Fruit fly (Drosophila melanogaster) whole organism, embryonic: Measurements from ENCODE around the gene CG7912.
A peak's percentile ranks its signal among the peaks of the same experiment; 100 is the strongest.

ENCODE experiments used
- Blimp-1 ChIP-seq: fragments of 200-800 bp; sonication (Bioruptor generic); optimal IDR thresholded peaks from 3 replicates; lab custom pipeline; 2018; ENCODE audit warnings: missing biosample characterization, missing genetic modification characterization, mild to moderate bottlenecking, moderate library complexity, missing genetic modification reagents
- CG10274 ChIP-seq: fragments of 200-800 bp; sonication (Bioruptor generic); optimal IDR thresholded peaks from 3 replicates; lab custom pipeline; 2017; ENCODE audit warnings: missing biosample characterization, mild to moderate bottlenecking, missing genetic modification characterization
- CG11085 ChIP-seq: fragments of 200-800 bp; sonication (Bioruptor generic); IDR thresholded peaks from 2 replicates; pipeline ENCODE4 v1.3.6; 2022; ENCODE audit warnings: missing biosample characterization, missing genetic modification characterization
- CG11247 ChIP-seq: fragments of 200-800 bp; sonication (Bioruptor generic); IDR thresholded peaks from 2 replicates; pipeline ENCODE4 v1.3.6; 2022; ENCODE audit warnings: missing biosample characterization, missing genetic modification characterization
- CG12219 ChIP-seq: fragments of 200-800 bp; sonication (Bioruptor generic); optimal IDR thresholded peaks from 3 replicates; lab custom pipeline; 2018; ENCODE audit warnings: missing biosample characterization, mild to moderate bottlenecking, missing genetic modification characterization
- CG12769 ChIP-seq: fragments of 200-800 bp; sonication (Bioruptor generic); optimal IDR thresholded peaks from 2 replicates; lab custom pipeline; 2019; ENCODE audit warnings: missing biosample characterization, mild to moderate bottlenecking, missing genetic modification characterization, moderate library complexity
- CG12942 ChIP-seq: fragments of 200-800 bp; sonication (Bioruptor generic); optimal IDR thresholded peaks from 3 replicates; lab custom pipeline; 2016; ENCODE audit warnings: missing biosample characterization, missing genetic modification characterization
- CG14050 ChIP-seq: fragments of 200-800 bp; sonication (Bioruptor generic); IDR thresholded peaks from 3 replicates; pipeline ENCODE4 v1.3.6; 2022; ENCODE audit warnings: missing biosample characterization, missing genetic modification characterization
- CG14965 ChIP-seq: fragments of 200-800 bp; sonication (Bioruptor generic); optimal IDR thresholded peaks from 2 replicates; lab custom pipeline; 2016; ENCODE audit warnings: missing biosample characterization, missing genetic modification characterization, borderline replicate concordance
- CG15073 ChIP-seq: fragments of 200-800 bp; sonication (Bioruptor generic); optimal IDR thresholded peaks from 2 replicates; lab custom pipeline; 2016; ENCODE audit warnings: missing biosample characterization, missing genetic modification characterization
- CG15269 ChIP-seq: fragments of 200-800 bp; sonication (Bioruptor generic); optimal IDR thresholded peaks from 2 replicates; lab custom pipeline; 2018; ENCODE audit warnings: missing biosample characterization, mild to moderate bottlenecking, missing genetic modification characterization, moderate library complexity
- CG18476 ChIP-seq: fragments of 200-800 bp; sonication (Bioruptor generic); optimal IDR thresholded peaks from 2 replicates; lab custom pipeline; 2016; ENCODE audit warnings: missing biosample characterization, mild to moderate bottlenecking, missing genetic modification characterization
- CG30403 ChIP-seq: fragments of 200-800 bp; sonication (Bioruptor generic); optimal IDR thresholded peaks from 3 replicates; lab custom pipeline; 2016; ENCODE audit warnings: missing biosample characterization, missing genetic modification characterization
- CG31441 ChIP-seq: fragments of 200-800 bp; sonication (Bioruptor generic); IDR thresholded peaks from 2 replicates; pipeline ENCODE4 v1.3.6; 2022; ENCODE audit warnings: missing biosample characterization, missing genetic modification characterization
- CG3281 ChIP-seq: fragments of 200-800 bp; sonication (Bioruptor generic); optimal IDR thresholded peaks from 3 replicates; lab custom pipeline; 2017; ENCODE audit warnings: missing biosample characterization, mild to moderate bottlenecking, missing genetic modification characterization
- CG34376 ChIP-seq: fragments of 200-800 bp; sonication (Bioruptor generic); optimal IDR thresholded peaks from 2 replicates; lab custom pipeline; 2018; ENCODE audit warnings: missing biosample characterization, mild to moderate bottlenecking, missing genetic modification characterization
- CG4360 ChIP-seq: fragments of 200-800 bp; sonication (Bioruptor generic); IDR thresholded peaks from 2 replicates; pipeline ENCODE4 v1.3.6; 2022; ENCODE audit warnings: missing biosample characterization, missing genetic modification characterization
- CG4404 ChIP-seq: fragments of 200-800 bp; sonication (Bioruptor generic); IDR thresholded peaks from 2 replicates; pipeline ENCODE4 v1.3.6; 2022; ENCODE audit warnings: missing biosample characterization, missing genetic modification characterization
- CG6272 ChIP-seq: fragments of 200-800 bp; sonication (Bioruptor generic); IDR thresholded peaks from 2 replicates; pipeline ENCODE4 v1.3.6; 2022; ENCODE audit warnings: missing biosample characterization, missing genetic modification characterization
- CG7271 ChIP-seq: fragments of 200-800 bp; sonication (Bioruptor generic); optimal IDR thresholded peaks from 2 replicates; lab custom pipeline; 2018; ENCODE audit warnings: missing biosample characterization, mild to moderate bottlenecking, missing genetic modification characterization, moderate library complexity
- CG7786 ChIP-seq: fragments of 200-800 bp; sonication (Bioruptor generic); optimal IDR thresholded peaks from 2 replicates; lab custom pipeline; 2016; ENCODE audit warnings: missing biosample characterization, missing genetic modification characterization
- CG9727 ChIP-seq: fragments of 200-800 bp; sonication (Bioruptor generic); optimal IDR thresholded peaks from 3 replicates; lab custom pipeline; 2017; ENCODE audit warnings: missing biosample characterization, mild to moderate bottlenecking, missing genetic modification characterization
- Dbx ChIP-seq: fragments of 200-800 bp; sonication (Bioruptor generic); IDR thresholded peaks from 3 replicates; pipeline ENCODE4 v1.3.6; 2022; ENCODE audit warnings: missing biosample characterization, missing genetic modification characterization
- Deaf1 ChIP-seq: fragments of 200-800 bp; optimal IDR thresholded peaks from 3 replicates; lab custom pipeline; 2019; ENCODE audit warnings: missing biosample characterization, mild to moderate bottlenecking, missing genetic modification characterization, moderate library complexity
- Ets65A ChIP-seq: fragments of 200-800 bp; sonication (Bioruptor generic); peaks from one replicate; lab custom pipeline; 2016; ENCODE audit warnings: missing biosample characterization, missing genetic modification characterization
- Hr78 ChIP-seq, 2 experiments: fragments of 200-800 bp in 1 of 2; fragments of >200 bp in 1 of 2; sonication (Bioruptor generic) in 1 of 2; optimal IDR thresholded peaks; 2 replicates each; lab custom pipeline; 2017 to 2019; ENCODE audit warnings: missing biosample characterization in 2 of 2, missing genetic modification characterization in 2 of 2, mild to moderate bottlenecking in 1 of 2, moderate library complexity in 1 of 2
- Nf-YB ChIP-seq: fragments of 200-800 bp; sonication (Bioruptor generic); optimal IDR thresholded peaks from 3 replicates; lab custom pipeline; 2019; ENCODE audit warnings: missing biosample characterization, mild to moderate bottlenecking, missing genetic modification characterization, moderate library complexity
- Trl ChIP-seq, 3 experiments: fragments of >200 bp in 2 of 3; fragments of 200-800 bp in 1 of 3; sonication (Bioruptor generic) in 1 of 3; optimal IDR thresholded peaks; 2 replicates in 1 of 3; 3 replicates in 2 of 3; lab custom pipeline; 2016 to 2017; ENCODE audit warnings: missing biosample characterization in 1 of 3, missing genetic modification characterization in 1 of 3
- ase ChIP-seq: fragments of 200-800 bp; sonication (Bioruptor generic); IDR thresholded peaks from 3 replicates; pipeline ENCODE4 v1.3.6; 2022; ENCODE audit warnings: missing biosample characterization, missing genetic modification characterization
- ash1 ChIP-seq: fragments of 200-800 bp; sonication (Bioruptor generic); optimal IDR thresholded peaks from 2 replicates; lab custom pipeline; 2018; ENCODE audit warnings: missing biosample characterization, mild to moderate bottlenecking, missing genetic modification characterization
- az2 ChIP-seq: fragments of 200-800 bp; sonication (Bioruptor generic); optimal IDR thresholded peaks from 3 replicates; lab custom pipeline; 2016; ENCODE audit warnings: missing biosample characterization, missing genetic modification characterization
- bowl ChIP-seq: fragments of 200-800 bp; sonication (Bioruptor generic); IDR thresholded peaks from 2 replicates; pipeline ENCODE4 v1.3.6; 2022; ENCODE audit warnings: missing biosample characterization, missing genetic modification characterization
- crp ChIP-seq, 2 experiments: fragments of 200-800 bp; sonication (Bioruptor generic); optimal IDR thresholded peaks; 2 replicates in 1 of 2; 3 replicates in 1 of 2; lab custom pipeline; 2017; ENCODE audit warnings: missing biosample characterization in 2 of 2, missing genetic modification characterization in 2 of 2, mild to moderate bottlenecking in 1 of 2, moderate library complexity in 1 of 2
- fd96Cb ChIP-seq: fragments of 200-800 bp; sonication (Bioruptor generic); optimal IDR thresholded peaks from 2 replicates; lab custom pipeline; 2018; ENCODE audit warnings: missing biosample characterization, mild to moderate bottlenecking, missing genetic modification characterization, moderate library complexity
- gsb ChIP-seq: fragments of 200-800 bp; sonication (Bioruptor generic); IDR thresholded peaks from 2 replicates; pipeline ENCODE4 v1.3.6; 2022; ENCODE audit warnings: missing biosample characterization, missing genetic modification characterization
- hb ChIP-seq: fragments of 200-800 bp; sonication (Bioruptor generic); IDR thresholded peaks from 3 replicates; pipeline ENCODE4 v1.3.6; 2022; ENCODE audit warnings: missing biosample characterization, missing genetic modification characterization; ENCODE audit not compliant: partially characterized antibody
- kah ChIP-seq: fragments of 200-800 bp; sonication (Bioruptor generic); optimal IDR thresholded peaks from 2 replicates; lab custom pipeline; 2018; ENCODE audit warnings: missing biosample characterization, mild to moderate bottlenecking, missing genetic modification characterization
- lilli ChIP-seq: fragments of 200-800 bp; sonication (Bioruptor generic); optimal IDR thresholded peaks from 3 replicates; lab custom pipeline; 2016; ENCODE audit warnings: missing biosample characterization, missing genetic modification characterization
- odd ChIP-seq: fragments of 200-800 bp; sonication (Bioruptor generic); optimal IDR thresholded peaks from 2 replicates; lab custom pipeline; 2017; ENCODE audit warnings: missing biosample characterization, mild to moderate bottlenecking, missing genetic modification characterization
- org-1 ChIP-seq: fragments of 200-800 bp; sonication (Bioruptor generic); optimal IDR thresholded peaks from 2 replicates; lab custom pipeline; 2017; ENCODE audit warnings: missing biosample characterization, missing genetic modification characterization
- otp ChIP-seq: fragments of 200-800 bp; sonication (Bioruptor generic); IDR thresholded peaks from 3 replicates; pipeline ENCODE4, ENCODE4 v1.3.6; 2022; ENCODE audit warnings: missing biosample characterization, missing genetic modification characterization
- pfk ChIP-seq: fragments of 200-800 bp; sonication (Bioruptor generic); optimal IDR thresholded peaks from 2 replicates; lab custom pipeline; 2018; ENCODE audit warnings: missing biosample characterization, mild to moderate bottlenecking, missing genetic modification characterization, moderate library complexity
- pros ChIP-seq: fragments of 200-800 bp; sonication (Bioruptor generic); optimal IDR thresholded peaks from 3 replicates; lab custom pipeline; 2019; ENCODE audit warnings: missing biosample characterization, mild to moderate bottlenecking, missing genetic modification characterization, moderate library complexity
- shn ChIP-seq: fragments of 200-800 bp; sonication (Bioruptor generic); optimal IDR thresholded peaks from 3 replicates; lab custom pipeline; 2016; ENCODE audit warnings: missing biosample characterization, missing genetic modification characterization
- so ChIP-seq: fragments of 200-800 bp; sonication (Bioruptor generic); IDR thresholded peaks from 3 replicates; pipeline ENCODE4 v1.3.6; 2022; ENCODE audit warnings: missing biosample characterization, missing genetic modification characterization
- stwl ChIP-seq: fragments of 200-800 bp; sonication (Bioruptor generic); optimal IDR thresholded peaks from 3 replicates; lab custom pipeline; 2018; ENCODE audit warnings: missing biosample characterization, mild to moderate bottlenecking, missing genetic modification characterization, moderate library complexity
- sug ChIP-seq: fragments of 200-800 bp; optimal IDR thresholded peaks from 2 replicates; lab custom pipeline; 2019; ENCODE audit warnings: missing biosample characterization, mild to moderate bottlenecking, missing genetic modification characterization, moderate library complexity
- tll ChIP-seq, 2 experiments: fragments of 200-800 bp in 1 of 2; fragments of >200 bp in 1 of 2; sonication (Bioruptor generic) in 1 of 2; optimal IDR thresholded peaks; 2 replicates each; lab custom pipeline; 2017 to 2019; ENCODE audit warnings: missing biosample characterization in 2 of 2, missing genetic modification characterization in 2 of 2, mild to moderate bottlenecking in 1 of 2, moderate library complexity in 1 of 2
- wor ChIP-seq: fragments of 200-800 bp; sonication (Bioruptor generic); IDR thresholded peaks from 2 replicates; pipeline ENCODE4 v1.3.6; 2022; ENCODE audit warnings: missing biosample characterization, missing genetic modification characterization

Gene CG7912

dm6 chr3R:29983073-29983544 lies 25.9 kb downstream of the CG7912 start, which contains the start of gene CG7896 (continued):
- TF ChIP-seq lilli (GFP tag; lab: Kevin White, UChicago) (peak; percentile 47), CG12219 (peak; percentile 54), CG7786 (no peak), fd96Cb (peak; percentile 59), gsb (GFP tag; lab: Robert Waterston, UW) (peak; percentile 71; the same call in 1 of the 2 replicates), stwl (tag; lab: Kevin White, UChicago) (no peak), CG11247 (GFP tag; lab: Robert Waterston, UW) (peak; percentile 60; the same call in 1 of the 2 replicates), CG14050 (GFP tag; lab: Robert Waterston, UW) (peak; percentile 71; the same call in 2 of the 3 replicates), CG4360 (GFP tag; lab: Robert Waterston, UW) (no peak), odd (peak; percentile 59), CG12769 (tag; lab: Kevin White, UChicago) (peak; percentile 67), CG11085 (GFP tag; lab: Robert Waterston, UW) (peak; percentile 49; the same call in 1 of the 2 replicates), CG12942 (GFP tag; lab: Kevin White, UChicago) (peak; percentile 38), CG10274 (GFP tag; lab: Kevin White, UChicago) (peak; percentile 8), ase (GFP tag; lab: Robert Waterston, UW) (peak; percentile 53; the same call in 1 of the 3 replicates), shn (no peak), CG6272 (GFP tag; lab: Robert Waterston, UW) (peak; percentile 76), CG30403 (GFP tag; lab: Kevin White, UChicago) (peak; percentile 77), CG34376 (GFP tag; lab: Kevin White, UChicago) (peak; percentile 21), Dbx (GFP tag; lab: Robert Waterston, UW) (peak; percentile 80), Blimp-1 (peak; percentile 69), hb (no peak), ash1 (no peak), crp (GFP tag; optimal IDR thresholded peaks at IDR 0.05; lab: Kevin White, UChicago) (peak in 1 of 2 experiments; percentile 11), CG4404 (peak; percentile 64), org-1 (GFP tag; lab: Kevin White, UChicago) (peak; percentile 63), otp (GFP tag; lab: Robert Waterston, UW) (peak; percentile 59; the same call in 1 of the 3 replicates), pros (GFP tag; lab: Kevin White, UChicago) (peak; percentile 7), pfk (GFP tag; lab: Kevin White, UChicago) (no peak), CG9727 (peak; percentile 67), wor (GFP tag; lab: Robert Waterston, UW) (peak; percentile 75), CG7271 (no peak), tll (GFP tag; optimal IDR thresholded peaks at IDR 0.05; lab: Kevin White, UChicago) (no peak), CG15269 (tag; lab: Kevin White, UChicago) (peak; percentile 74), sug (peak; percentile 53), so (peak; percentile 77; the same call in 2 of the 3 replicates), Deaf1 (tag; lab: Kevin White, UChicago) (peak; percentile 71), CG14965 (GFP tag; lab: Kevin White, UChicago) (no peak), CG15073 (GFP tag; lab: Kevin White, UChicago) (no peak), CG31441 (peak; percentile 84), az2 (GFP tag; lab: Kevin White, UChicago) (peak; percentile 69), Hr78 (GFP tag; optimal IDR thresholded peaks at IDR 0.05; lab: Kevin White, UChicago) (peak in 1 of 2 experiments; percentile 62), Ets65A (GFP tag; lab: Kevin White, UChicago) (peak; percentile 53), CG18476 (GFP tag; lab: Kevin White, UChicago) (peak; percentile 11), Nf-YB (GFP tag; lab: Kevin White, UChicago) (peak; percentile 21), CG3281 (peak; percentile 70), kah (peak; percentile 10), bowl (GFP tag; lab: Robert Waterston, UW) (no peak), Trl (optimal IDR thresholded peaks at IDR 0.05; lab: Kevin White, UChicago) (peak in 1 of 2 experiments; percentile 26), Trl (GFP tag; optimal IDR thresholded peaks at IDR 0.05; lab: Kevin White, UChicago) (no peak)
